Fruit fly (Drosophila melanogaster): ENCODE data around the gene CG33080.

The CG33080 gene

DNA sequence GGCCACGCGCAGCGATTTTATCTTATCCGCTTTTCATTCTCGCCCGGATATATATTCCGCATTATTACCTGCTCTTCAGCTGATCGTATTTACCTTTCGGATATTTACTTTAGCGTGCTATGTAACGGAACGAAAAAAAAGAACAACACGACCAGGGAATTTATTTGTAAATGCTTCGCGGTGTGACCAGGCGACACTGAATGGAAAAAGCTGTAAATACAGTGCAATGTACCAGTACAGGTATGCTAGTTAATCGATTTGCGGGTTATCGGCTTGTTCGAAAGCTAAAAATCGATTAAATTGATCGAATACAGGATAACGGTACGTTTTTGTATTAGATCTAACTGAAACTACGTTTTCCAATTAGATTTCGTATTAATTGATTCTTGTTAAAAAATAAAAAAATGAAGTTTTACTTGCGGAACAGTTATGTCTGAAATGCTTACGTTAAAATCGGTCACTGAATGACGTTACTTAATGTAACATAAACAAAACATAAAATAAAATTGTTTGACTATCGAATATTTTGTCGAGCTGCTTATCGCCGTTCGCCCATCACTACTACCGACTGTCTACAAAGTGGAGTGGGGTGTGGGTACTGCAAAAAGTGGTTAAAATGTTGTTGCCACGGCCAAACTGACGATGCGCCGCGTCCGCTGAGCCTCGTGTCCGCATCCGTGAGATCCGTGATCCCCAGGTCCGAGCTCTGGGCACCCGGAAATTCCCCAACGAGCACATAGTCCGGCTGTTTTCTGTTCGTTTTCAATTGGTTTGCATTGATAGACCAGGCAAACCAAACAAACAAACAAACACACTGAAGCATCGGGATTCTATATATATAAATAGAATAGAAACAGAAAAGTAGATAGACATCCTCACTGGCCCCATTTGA lies 46.7 kb upstream of the CG33080 start, which contains the start of the genes MAPk-Ak2 and CG42699 (continued):
- no peak for TF ChIP-seq CG30431 (GFP tag; optimal IDR thresholded peaks at IDR 0.05)
- peak; percentile 73 for TF ChIP-seq ems (GFP tag; optimal IDR thresholded peaks at IDR 0.05)
- TF ChIP-seq Antp (GFP tag; optimal IDR thresholded peaks at IDR 0.05), result peak; percentile 53
- peak; percentile 47 for TF ChIP-seq Six4 (GFP tag; optimal IDR thresholded peaks at IDR 0.05)
- TF ChIP-seq lmd (GFP tag; IDR thresholded peaks at IDR 0.05), result no peak; the same call in 1 of the 2 replicates
- TF ChIP-seq croc (GFP tag; conservative IDR thresholded peaks at IDR 0.05), result no peak
- peak; percentile 88 for TF ChIP-seq CG2875 (GFP tag; optimal IDR thresholded peaks at IDR 0.05)
- peak; percentile 63 for TF ChIP-seq CG18262 (tag; optimal IDR thresholded peaks at IDR 0.05)
- TF ChIP-seq CG3726 (GFP tag; IDR thresholded peaks at IDR 0.05), result no peak; the same call in 2 of the 3 replicates
- TF ChIP-seq dimm (GFP tag; IDR thresholded peaks at IDR 0.05), result no peak
- no peak for TF ChIP-seq CG16815 (GFP tag; optimal IDR thresholded peaks at IDR 0.05)
- TF ChIP-seq CG4820 (GFP tag; optimal IDR thresholded peaks at IDR 0.05), result peak; percentile 43
- no peak for TF ChIP-seq Neu2 (GFP tag; optimal IDR thresholded peaks at IDR 0.05; ENCODE audit: borderline replicate concordance)
- TF ChIP-seq slbo (GFP tag; IDR thresholded peaks at IDR 0.05), result peak; percentile 51; the same call in 1 of the 2 replicates
- peak; percentile 46 for TF ChIP-seq CG10267 (tag; optimal IDR thresholded peaks at IDR 0.05)
- peak; percentile 87 for TF ChIP-seq CG18599 (GFP tag; optimal IDR thresholded peaks at IDR 0.05)
- TF ChIP-seq CG14667 (GFP tag; IDR thresholded peaks at IDR 0.05), result no peak
- TF ChIP-seq CG11247 (GFP tag; IDR thresholded peaks at IDR 0.05), result peak; percentile 63
- no peak for TF ChIP-seq chinmo (GFP tag; IDR thresholded peaks at IDR 0.05; ENCODE audit: partially characterized antibody)
- TF ChIP-seq Awh (GFP tag; IDR thresholded peaks at IDR 0.05), result peak; percentile 94
- TF ChIP-seq gcm2 (GFP tag; optimal IDR thresholded peaks at IDR 0.05), result peak; percentile 26
- no peak for TF ChIP-seq jigr1 (GFP tag; IDR thresholded peaks at IDR 0.05)
- peak; percentile 86 for TF ChIP-seq Dref (GFP tag; IDR thresholded peaks at IDR 0.05)
- TF ChIP-seq gsb-n (tag; optimal IDR thresholded peaks at IDR 0.05), result peak; percentile 69
- peak; percentile 0 for TF ChIP-seq Xbp1 (GFP tag; optimal IDR thresholded peaks at IDR 0.05)
- peak; percentile 83 for TF ChIP-seq CG9727 (GFP tag; optimal IDR thresholded peaks at IDR 0.05)
- TF ChIP-seq CG13296 (GFP tag; optimal IDR thresholded peaks at IDR 0.05), result peak; percentile 93
- no peak for TF ChIP-seq ken (GFP tag; IDR thresholded peaks at IDR 0.05)
- TF ChIP-seq CG8281 (tag; optimal IDR thresholded peaks at IDR 0.05), result peak; percentile 52
- TF ChIP-seq schlank (tag; optimal IDR thresholded peaks at IDR 0.05), result peak; percentile 83
- TF ChIP-seq Camta (GFP tag; optimal IDR thresholded peaks at IDR 0.05), result peak; percentile 62
- TF ChIP-seq cad (GFP tag; optimal IDR thresholded peaks at IDR 0.05), result no peak
- no peak for TF ChIP-seq Taf1 (GFP tag; IDR thresholded peaks at IDR 0.05)
- peak; percentile 45; the same call in 1 of the 2 replicates for TF ChIP-seq CG32772 (GFP tag; IDR thresholded peaks at IDR 0.05)
- TF ChIP-seq zfh1 (GFP tag; IDR thresholded peaks at IDR 0.05), result peak; percentile 78
- TF ChIP-seq bigmax (GFP tag; optimal IDR thresholded peaks at IDR 0.05), result no peak
- peak; percentile 67 for TF ChIP-seq CG3163 (GFP tag; optimal IDR thresholded peaks at IDR 0.05)
- TF ChIP-seq Opbp (GFP tag; IDR thresholded peaks at IDR 0.05; ENCODE audit: partially characterized antibody), result peak; percentile 66; the same call in 2 of the 3 replicates
- peak; percentile 86 for TF ChIP-seq CG8290 (GFP tag; optimal IDR thresholded peaks at IDR 0.05)
- TF ChIP-seq CG8290 (tag; optimal IDR thresholded peaks at IDR 0.05), result peak; percentile 76 to 88
- peak; percentile 53; the same call in 1 of the 2 replicates for TF ChIP-seq CG1024 (GFP tag; IDR thresholded peaks at IDR 0.05)
- peak; percentile 58 for TF ChIP-seq Ets97D (GFP tag; optimal IDR thresholded peaks at IDR 0.05)
- no peak for TF ChIP-seq Hr78 (GFP tag; optimal IDR thresholded peaks at IDR 0.05)
- peak; percentile 90 for TF ChIP-seq CG3407 (GFP tag; optimal IDR thresholded peaks at IDR 0.05)
- TF ChIP-seq Sry-δ (GFP tag; optimal IDR thresholded peaks at IDR 0.05), result peak; percentile 87
- peak; percentile 68 to 69 for TF ChIP-seq chif (GFP tag; optimal IDR thresholded peaks at IDR 0.05)
- TF ChIP-seq Bgb (GFP tag; IDR thresholded peaks at IDR 0.05; ENCODE audit: partially characterized antibody), result peak; percentile 72
- peak; percentile 90 for TF ChIP-seq nau (GFP tag; optimal IDR thresholded peaks at IDR 0.05)
- TF ChIP-seq abd-A (tag; optimal IDR thresholded peaks at IDR 0.05), result peak; percentile 50

All from whole organism, embryonic.